Worm (Caenorhabditis elegans) whole organism, midembryonic: ENCODE results near the gene C16D9.6.

Source experiments
- T22C8.4 ChIP-seq: fragments of 200-800 bp; sonication (Bioruptor generic); IDR thresholded peaks from 2 replicates; pipeline ENCODE4 v1.3.6; 2022; ENCODE audit warnings: missing genetic modification characterization, missing compliant biosample characterization
- cog-1 ChIP-seq: sonication (generic microtip); optimal IDR thresholded peaks from 2 replicates; lab custom pipeline; 2016; ENCODE audit warnings: missing genetic modification characterization, missing compliant biosample characterization
- flt-1 ChIP-seq: fragments of 200-800 bp; sonication (Bioruptor generic); IDR thresholded peaks from 2 replicates; pipeline ENCODE4 v1.3.6; 2022; ENCODE audit warnings: missing genetic modification characterization, missing compliant biosample characterization
- klf-2 ChIP-seq: fragments of 200-800 bp; sonication (Bioruptor generic); conservative IDR thresholded peaks from 2 replicates; pipeline ENCODE4 v1.3.6; 2022; ENCODE audit warnings: missing genetic modification reagents, missing genetic modification characterization, missing compliant biosample characterization
- med-1 ChIP-seq: sonication (generic microtip); optimal IDR thresholded peaks from 2 replicates; lab custom pipeline; 2017; ENCODE audit warnings: missing genetic modification characterization, mild to moderate bottlenecking, missing compliant biosample characterization, antibody characterized with exemption, missing genetic modification reagents; ENCODE audit not compliant: insufficient read depth
- ref-1 ChIP-seq: fragments of 200-800 bp; sonication (Bioruptor generic); conservative IDR thresholded peaks from 2 replicates; pipeline ENCODE4 v1.3.6; 2022; ENCODE audit warnings: missing genetic modification reagents, missing genetic modification characterization, missing compliant biosample characterization
- tab-1 ChIP-seq: fragments of 200-800 bp; sonication (Bioruptor generic); IDR thresholded peaks from 2 replicates; pipeline ENCODE4 v1.3.6; 2022; ENCODE audit warnings: missing genetic modification characterization, missing compliant biosample characterization
- ztf-23 ChIP-seq: fragments of 200-800 bp; sonication (Bioruptor generic); IDR thresholded peaks from 2 replicates; pipeline ENCODE4 v1.3.6; 2022; ENCODE audit warnings: missing genetic modification reagents, missing genetic modification characterization, missing compliant biosample characterization
- ztf-29 ChIP-seq: fragments of 200-800 bp; sonication (Bioruptor generic); IDR thresholded peaks from 2 replicates; pipeline ENCODE4 v1.3.6; 2022; ENCODE audit warnings: missing genetic modification reagents, missing genetic modification characterization, missing compliant biosample characterization

The C16D9.6 gene

ce11 chrV:8281646-8282045 is 31.5 kb upstream of the C16D9.6 start:
- no peak for TF ChIP-seq cog-1 (tag; lab: Kevin White, UChicago)
- no peak for TF ChIP-seq tab-1 (GFP tag; lab: Robert Waterston, UW)
- no peak for TF ChIP-seq T22C8.4
- no peak for TF ChIP-seq med-1
- TF ChIP-seq ref-1 (GFP tag; lab: Robert Waterston, UW), result no peak
- TF ChIP-seq ztf-23 (GFP tag; lab: Robert Waterston, UW), result no peak
- TF ChIP-seq ztf-29 (GFP tag; lab: Robert Waterston, UW), result no peak
- no peak for TF ChIP-seq klf-2 (GFP tag; lab: Robert Waterston, UW)
- no peak for TF ChIP-seq flt-1 (GFP tag; lab: Robert Waterston, UW)

ce11 chrV:8280770-8281169 is 30.7 kb upstream of the C16D9.6 start, which contains the start of gene str-135:
Gene str-135, minus strand, starts transcription at chrV:8280870.
- TF ChIP-seq klf-2 (GFP tag; lab: Robert Waterston, UW) (no peak), flt-1 (GFP tag; lab: Robert Waterston, UW) (no peak), ztf-29 (GFP tag; lab: Robert Waterston, UW) (no peak), med-1 (no peak), ref-1 (GFP tag; lab: Robert Waterston, UW) (no peak), T22C8.4 (no peak), tab-1 (GFP tag; lab: Robert Waterston, UW) (no peak), cog-1 (tag; lab: Kevin White, UChicago) (no peak), ztf-23 (GFP tag; lab: Robert Waterston, UW) (no peak)

- TF ChIP-seq tab-1 (GFP tag; lab: Robert Waterston, UW) (no peak), ztf-23 (GFP tag; lab: Robert Waterston, UW) (no peak), T22C8.4 (no peak), ref-1 (GFP tag; lab: Robert Waterston, UW) (no peak), med-1 (no peak)
Measured at ce11 chrV:8278830-8279229, 28.7 kb upstream of the C16D9.6 start, which contains the start of gene str-136. Gene str-136, minus strand, starts transcription at chrV:8278930.

ce11 chrV:8271995-8272394 is 21.9 kb upstream of the C16D9.6 start, which contains the start of gene asp-5:
Gene asp-5, plus strand, starts transcription at chrV:8272385.
- TF ChIP-seq klf-2 (GFP tag; lab: Robert Waterston, UW) (no peak), T22C8.4 (no peak), med-1 (no peak), tab-1 (GFP tag; lab: Robert Waterston, UW) (no peak), ztf-23 (GFP tag; lab: Robert Waterston, UW) (no peak), ref-1 (GFP tag; lab: Robert Waterston, UW) (no peak), flt-1 (GFP tag; lab: Robert Waterston, UW) (no peak), ztf-29 (GFP tag; lab: Robert Waterston, UW) (no peak), cog-1 (tag; lab: Kevin White, UChicago) (no peak)

ce11 chrV:8271395-8271794 is 21.3 kb upstream of the C16D9.6 start:
- TF ChIP-seq med-1, result no peak

- TF ChIP-seq ref-1 (GFP tag; lab: Robert Waterston, UW), result no peak
- no peak for TF ChIP-seq cog-1 (tag; lab: Kevin White, UChicago)
- no peak for TF ChIP-seq flt-1 (GFP tag; lab: Robert Waterston, UW)
- no peak for TF ChIP-seq med-1
- no peak for TF ChIP-seq T22C8.4
- TF ChIP-seq ztf-29 (GFP tag; lab: Robert Waterston, UW), result no peak
- no peak for TF ChIP-seq klf-2 (GFP tag; lab: Robert Waterston, UW)
- TF ChIP-seq ztf-23 (GFP tag; lab: Robert Waterston, UW), result no peak
- TF ChIP-seq tab-1 (GFP tag; lab: Robert Waterston, UW), result no peak
Measured at ce11 chrV:8269878-8270277, 19.8 kb upstream of the C16D9.6 start.

ce11 chrV:8268902-8269301 is 18.8 kb upstream of the C16D9.6 start, which contains the start of the genes asp-6 and asp-12:
Gene asp-6, minus strand, starts transcription at chrV:8268937.
Gene asp-12, plus strand, starts transcription at chrV:8269210.
- no peak for TF ChIP-seq ztf-23 (GFP tag; lab: Robert Waterston, UW)
- no peak for TF ChIP-seq klf-2 (GFP tag; lab: Robert Waterston, UW)
- no peak for TF ChIP-seq ref-1 (GFP tag; lab: Robert Waterston, UW)
- TF ChIP-seq ztf-29 (GFP tag; lab: Robert Waterston, UW), result no peak
- no peak for TF ChIP-seq med-1
- no peak for TF ChIP-seq flt-1 (GFP tag; lab: Robert Waterston, UW)
- no peak for TF ChIP-seq T22C8.4
- no peak for TF ChIP-seq tab-1 (GFP tag; lab: Robert Waterston, UW)
- no peak for TF ChIP-seq cog-1 (tag; lab: Kevin White, UChicago)

ce11 chrV:8267275-8267674 is 17.2 kb upstream of the C16D9.6 start:
- TF ChIP-seq ztf-29 (GFP tag; lab: Robert Waterston, UW) (no peak), cog-1 (tag; lab: Kevin White, UChicago) (no peak), T22C8.4 (no peak)

- TF ChIP-seq T22C8.4 (no peak), med-1 (no peak), tab-1 (GFP tag; lab: Robert Waterston, UW) (no peak), klf-2 (GFP tag; lab: Robert Waterston, UW) (no peak), cog-1 (tag; lab: Kevin White, UChicago) (no peak), ztf-23 (GFP tag; lab: Robert Waterston, UW) (no peak), ztf-29 (GFP tag; lab: Robert Waterston, UW) (no peak)
Measured at ce11 chrV:8266232-8266631, 16.1 kb upstream of the C16D9.6 start, which contains the start of gene F21F8.5. Gene F21F8.5, minus strand, starts transcription at chrV:8266332.

- TF ChIP-seq cog-1 (tag; lab: Kevin White, UChicago), result no peak
- TF ChIP-seq ztf-29 (GFP tag; lab: Robert Waterston, UW), result no peak
- no peak for TF ChIP-seq T22C8.4
- TF ChIP-seq flt-1 (GFP tag; lab: Robert Waterston, UW), result no peak
- no peak for TF ChIP-seq med-1
- TF ChIP-seq ztf-23 (GFP tag; lab: Robert Waterston, UW), result no peak
- TF ChIP-seq ref-1 (GFP tag; lab: Robert Waterston, UW), result no peak
- TF ChIP-seq tab-1 (GFP tag; lab: Robert Waterston, UW), result no peak
- no peak for TF ChIP-seq klf-2 (GFP tag; lab: Robert Waterston, UW)
Measured at ce11 chrV:8263941-8264340, 13.8 kb upstream of the C16D9.6 start, which contains the start of gene C16D9.9. Gene C16D9.9, plus strand, starts transcription at chrV:8264241.
